Worm (Caenorhabditis elegans) whole organism, L4/young adult: Measurements from ENCODE around the gene adm-4.

ENCODE experiments used
- dao-5 ChIP-seq: sonication (generic microtip); optimal IDR thresholded peaks from 2 replicates; lab custom pipeline; 2016; ENCODE audit warnings: missing genotype, missing genetic modification characterization, moderate library complexity, missing compliant biosample characterization
- him-1 ChIP-seq: sonication (generic microtip); optimal IDR thresholded peaks from 2 replicates; lab custom pipeline; 2016; ENCODE audit warnings: missing genotype, missing genetic modification reagents, missing genetic modification characterization, missing compliant biosample characterization

DNA sequence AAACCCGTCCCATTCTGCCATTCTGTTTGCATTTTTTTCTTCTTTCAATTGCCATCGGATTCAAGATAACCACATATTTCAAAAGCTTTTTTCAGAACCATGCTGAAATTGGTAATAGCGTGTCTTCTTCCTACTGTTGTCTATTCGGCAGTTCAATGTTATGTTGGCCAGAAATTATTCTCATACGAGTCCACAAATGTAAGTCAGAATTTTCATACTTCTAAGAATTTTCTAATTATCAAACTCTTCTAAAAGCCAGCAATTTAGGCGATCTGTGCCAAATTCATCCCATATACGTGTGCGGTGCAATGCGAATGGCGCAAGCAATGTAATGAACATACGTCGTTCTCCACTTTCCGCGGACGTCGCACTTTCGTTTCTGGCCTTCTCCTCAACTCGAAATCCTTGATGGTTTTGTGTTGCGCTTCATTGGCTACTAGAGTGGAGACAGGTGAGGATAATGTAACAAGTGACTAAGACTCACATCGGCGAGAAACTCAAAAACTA lies 18.5 kb downstream of the adm-4 start, which contains the start of gene ZK154.1:
- TF ChIP-seq him-1 (tag; lab: Kevin White, UChicago) (no peak), dao-5 (no peak)
